Fruit fly (Drosophila melanogaster): Measurements from ENCODE around the gene ppk30.

DNA sequence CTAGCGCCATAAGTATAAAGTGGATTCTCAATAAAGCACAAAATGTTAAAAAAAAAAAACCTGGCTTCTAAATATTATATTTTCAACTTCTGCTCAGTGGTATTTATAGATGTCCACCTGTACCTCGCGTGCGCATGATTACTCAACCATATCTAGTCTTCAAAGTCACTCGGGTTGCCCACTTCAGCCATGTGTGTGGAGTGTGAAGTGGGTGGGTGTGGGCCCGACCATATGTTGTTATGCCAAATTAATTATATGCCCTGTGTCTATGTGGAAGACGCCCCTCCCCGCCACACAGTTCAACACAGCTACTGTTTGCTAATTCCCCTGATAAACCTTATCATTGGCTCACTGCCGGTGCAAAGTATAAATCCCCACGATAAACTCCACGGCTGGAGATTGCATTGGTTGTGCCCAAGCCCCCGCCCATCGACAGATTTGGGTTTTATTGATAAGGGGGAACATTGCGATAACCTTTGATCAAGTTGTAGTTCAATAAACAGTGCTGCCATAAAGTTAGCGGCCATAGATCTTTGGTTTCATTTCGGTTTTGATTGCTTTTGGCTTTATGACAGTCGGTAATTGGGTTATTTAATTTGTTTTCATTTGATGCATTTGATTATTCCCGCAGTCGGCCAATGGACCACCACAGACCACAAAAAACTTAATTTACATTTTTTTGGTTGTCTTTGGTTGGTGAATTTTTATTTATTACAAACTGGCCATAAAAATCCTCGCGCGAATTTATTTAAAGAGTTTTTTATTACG, 48.1 kb upstream of the ppk30 start:
- TF ChIP-seq EcR (GFP tag; optimal IDR thresholded peaks at IDR 0.05) = no peak
- no peak for TF ChIP-seq usp (GFP tag; optimal IDR thresholded peaks at IDR 0.05)
- no peak for TF ChIP-seq Dll (optimal IDR thresholded peaks at IDR 0.05)
- no peak for TF ChIP-seq psq (optimal IDR thresholded peaks at IDR 0.05)

Data from whole organism.